Fruit fly (Drosophila melanogaster): Measurements from ENCODE around the gene CG8814.
A peak's percentile ranks its signal among the peaks of the same experiment; 100 is the strongest.

DNA sequence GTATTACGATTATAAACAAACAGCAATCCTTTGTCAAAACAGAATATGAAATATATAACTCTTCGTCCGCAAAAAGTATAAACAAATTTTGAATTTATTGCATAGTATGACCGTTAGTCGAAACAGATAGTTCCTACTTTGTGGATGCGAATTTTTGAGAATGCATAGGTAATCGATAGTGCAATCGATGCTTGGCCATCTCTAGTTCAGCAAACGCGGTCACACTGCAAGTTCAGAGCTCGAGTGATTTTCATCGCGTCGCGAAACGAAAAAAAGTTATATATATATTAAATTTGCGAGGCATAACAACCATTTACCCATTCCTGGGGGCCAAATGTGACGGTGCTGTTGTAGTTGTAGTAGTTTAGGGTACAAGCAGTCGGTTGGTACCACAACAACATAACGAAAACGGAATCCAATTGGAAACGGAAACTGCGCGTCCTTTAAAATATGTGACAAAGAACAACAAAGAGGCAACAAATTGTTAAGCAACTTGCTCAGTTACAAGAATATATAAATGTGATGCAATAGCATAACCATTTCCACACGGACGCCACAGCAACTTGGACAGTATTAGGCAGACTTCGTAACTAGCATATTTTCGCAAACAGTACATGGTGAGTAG, 17.6 kb upstream of the CG8814 start, which contains the start of gene CG2991:
- peak; percentile 31 to 48 for TF ChIP-seq foxo (GFP tag; optimal IDR thresholded peaks at IDR 0.05)
- no peak for TF ChIP-seq Dif (GFP tag; optimal IDR thresholded peaks at IDR 0.05; ENCODE audit: partially characterized antibody)
- no peak for TF ChIP-seq lola (GFP tag; optimal IDR thresholded peaks at IDR 0.05)
- peak; percentile 3 for TF ChIP-seq br (GFP tag; optimal IDR thresholded peaks at IDR 0.05)
- TF ChIP-seq pan (optimal IDR thresholded peaks at IDR 0.05): no peak
- TF ChIP-seq Dfd (GFP tag; optimal IDR thresholded peaks at IDR 0.05): no peak
